Fruit fly (Drosophila melanogaster) Kc167 (cell line): ENCODE measurements around the gene CG15643.

Experiments
- Myc ChIP-seq: fragments of >200 bp; optimal IDR thresholded peaks from 2 replicates; lab custom pipeline; 2017; ENCODE audit warnings: missing external identifiers
- Sin3A ChIP-seq: fragments of >200 bp; optimal IDR thresholded peaks from 2 replicates; lab custom pipeline; 2018; ENCODE audit warnings: missing external identifiers
- h ChIP-seq: fragments of >200 bp; optimal IDR thresholded peaks from 3 replicates; lab custom pipeline; 2018; ENCODE audit warnings: missing external identifiers
- insv ChIP-seq: fragments of >200 bp; optimal IDR thresholded peaks from 3 replicates; lab custom pipeline; 2018; ENCODE audit warnings: missing external identifiers
- psq ChIP-seq: fragments of >200 bp; optimal IDR thresholded peaks from 2 replicates; lab custom pipeline; 2017; ENCODE audit warnings: missing external identifiers
- ttk ChIP-seq: sonication (Bioruptor generic); optimal IDR thresholded peaks from 2 replicates; lab custom pipeline; 2017; ENCODE audit warnings: missing external identifiers

DNA sequence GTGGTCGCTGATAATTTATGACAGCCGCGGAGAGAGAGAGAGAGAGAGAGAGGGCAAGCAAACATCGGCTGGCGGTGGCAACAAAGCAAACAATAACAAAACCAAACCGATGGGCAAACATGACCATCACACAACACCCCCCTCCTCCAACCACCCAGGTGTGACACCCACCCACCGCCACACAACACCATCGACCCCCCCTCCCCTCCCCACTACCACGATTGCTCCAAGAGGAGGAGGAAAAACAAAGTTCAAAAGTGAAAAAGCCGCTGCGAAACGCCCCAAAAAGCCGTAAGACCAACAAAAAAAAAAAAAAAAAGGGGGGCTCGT lies 47.6 kb upstream of the CG15643 start:
- no peak for TF ChIP-seq psq (lab: Kevin White, UChicago)
- no peak for TF ChIP-seq ttk (lab: Kevin White, UChicago)
- no peak for TF ChIP-seq h (lab: Kevin White, UChicago)
- TF ChIP-seq Sin3A, result no peak
- TF ChIP-seq Myc (lab: Kevin White, UChicago), result no peak
- TF ChIP-seq insv (lab: Kevin White, UChicago), result no peak
